Worm (Caenorhabditis elegans) whole organism, L2 larva: ENCODE data around the gene Y69H2.1.

ENCODE experiments used
- nhr-23 ChIP-seq: fragments of 150-350 bp; optimal IDR thresholded peaks from 2 replicates; lab custom pipeline; 2014; ENCODE audit warnings: missing biosample characterization, missing genetic modification reagents, missing genetic modification characterization
- ztf-11 ChIP-seq: sonication (generic microtip); optimal IDR thresholded peaks from 2 replicates; lab custom pipeline; 2017; ENCODE audit warnings: missing biosample characterization, missing genetic modification characterization

DNA sequence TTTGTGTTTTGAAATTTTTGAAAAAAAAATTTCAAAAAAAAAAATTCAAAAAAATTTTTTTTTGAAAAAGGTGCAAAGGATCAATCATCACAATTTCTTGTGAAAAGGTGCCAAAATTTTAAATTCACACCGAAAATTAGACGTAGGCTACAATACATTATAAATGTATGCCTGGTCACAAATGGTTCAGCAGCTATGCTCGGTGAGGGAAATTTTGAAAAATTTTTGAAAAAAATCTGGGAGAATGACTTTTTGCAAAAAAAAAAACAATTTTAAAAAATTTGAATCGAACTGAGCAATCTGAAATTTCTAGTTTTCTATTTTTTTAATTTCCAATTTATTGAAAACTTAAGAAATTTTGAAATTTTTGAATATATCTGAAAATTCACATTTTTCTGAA is 13.9 kb upstream of the Y69H2.1 start, which contains the start of gene egas-3:
- TF ChIP-seq ztf-11, result no peak
- no peak for TF ChIP-seq nhr-23 (tag; lab: Kevin White, UChicago)
